Fruit fly (Drosophila melanogaster) whole organism, embryonic: Measurements from ENCODE around the gene CG13965.

ENCODE experiments used
- Abd-B ChIP-seq: fragments of 200-800 bp; sonication (Bioruptor generic); optimal IDR thresholded peaks from 2 replicates; lab custom pipeline; 2018; ENCODE audit warnings: missing biosample characterization, mild to moderate bottlenecking, missing genetic modification characterization, moderate library complexity
- Bdp1 ChIP-seq: fragments of 200-800 bp; sonication (Bioruptor generic); optimal IDR thresholded peaks from 3 replicates; lab custom pipeline; 2016; ENCODE audit warnings: missing biosample characterization, missing genetic modification characterization
- Blimp-1 ChIP-seq: fragments of 200-800 bp; sonication (Bioruptor generic); optimal IDR thresholded peaks from 3 replicates; lab custom pipeline; 2018; ENCODE audit warnings: missing biosample characterization, missing genetic modification characterization, mild to moderate bottlenecking, moderate library complexity, missing genetic modification reagents
- CG1024 ChIP-seq: fragments of 200-800 bp; sonication (Bioruptor generic); IDR thresholded peaks from 2 replicates; pipeline ENCODE4 v1.3.6; 2022; ENCODE audit warnings: missing biosample characterization, missing genetic modification characterization
- CG11723 ChIP-seq: fragments of 200-800 bp; sonication (Bioruptor generic); optimal IDR thresholded peaks from 2 replicates; lab custom pipeline; 2017; ENCODE audit warnings: missing biosample characterization, mild to moderate bottlenecking, missing genetic modification characterization
- CG12659 ChIP-seq: fragments of 200-800 bp; sonication (Bioruptor generic); optimal IDR thresholded peaks from 3 replicates; lab custom pipeline; 2017; ENCODE audit warnings: mild to moderate bottlenecking, missing biosample characterization, missing genetic modification reagents, missing genetic modification characterization
- CG14667 ChIP-seq: fragments of 200-800 bp; sonication (Bioruptor generic); IDR thresholded peaks from 2 replicates; pipeline ENCODE4 v1.3.6; 2022; ENCODE audit warnings: missing biosample characterization, missing genetic modification characterization
- CG15073 ChIP-seq: fragments of 200-800 bp; sonication (Bioruptor generic); optimal IDR thresholded peaks from 2 replicates; lab custom pipeline; 2016; ENCODE audit warnings: missing biosample characterization, missing genetic modification characterization
- CG17328 ChIP-seq: fragments of 200-800 bp; sonication (Bioruptor generic); IDR thresholded peaks from 2 replicates; pipeline ENCODE4 v1.3.6; 2022; ENCODE audit warnings: missing biosample characterization, missing genetic modification characterization
- CG31224 ChIP-seq: fragments of 200-800 bp; sonication (Bioruptor generic); IDR thresholded peaks from 2 replicates; pipeline ENCODE4 v1.3.6; 2022; ENCODE audit warnings: missing biosample characterization, missing genetic modification characterization
- CG3847 ChIP-seq: fragments of 200-800 bp; sonication (Bioruptor generic); IDR thresholded peaks from 2 replicates; pipeline ENCODE4 v1.3.6; 2022; ENCODE audit warnings: missing biosample characterization, missing genetic modification characterization
- CG4707 ChIP-seq: fragments of 200-800 bp; sonication (Bioruptor generic); optimal IDR thresholded peaks from 2 replicates; lab custom pipeline; 2018; ENCODE audit warnings: missing biosample characterization, mild to moderate bottlenecking, missing genetic modification characterization, moderate library complexity
- CG6254 ChIP-seq: fragments of 200-800 bp; sonication (Bioruptor generic); optimal IDR thresholded peaks from 3 replicates; lab custom pipeline; 2017; ENCODE audit warnings: mild to moderate bottlenecking, missing biosample characterization, missing genetic modification reagents, missing genetic modification characterization
- CG6654 ChIP-seq: fragments of 200-800 bp; sonication (Bioruptor generic); optimal IDR thresholded peaks from 2 replicates; lab custom pipeline; 2017; ENCODE audit warnings: missing biosample characterization, mild to moderate bottlenecking, missing genetic modification characterization
- CG7786 ChIP-seq: fragments of 200-800 bp; sonication (Bioruptor generic); optimal IDR thresholded peaks from 2 replicates; lab custom pipeline; 2016; ENCODE audit warnings: missing biosample characterization, missing genetic modification characterization
- CG7839 ChIP-seq: fragments of 200-800 bp; sonication (Bioruptor generic); optimal IDR thresholded peaks from 3 replicates; lab custom pipeline; 2018; ENCODE audit warnings: missing biosample characterization, mild to moderate bottlenecking, missing genetic modification characterization, moderate library complexity
- CG9797 ChIP-seq: fragments of 200-800 bp; sonication (Bioruptor generic); optimal IDR thresholded peaks from 3 replicates; lab custom pipeline; 2018; ENCODE audit warnings: missing biosample characterization, mild to moderate bottlenecking, missing genetic modification characterization
- CHES-1-like ChIP-seq: fragments of 200-800 bp; sonication (Bioruptor generic); optimal IDR thresholded peaks from 2 replicates; lab custom pipeline; 2016; ENCODE audit warnings: missing biosample characterization, missing genetic modification characterization
- Doc3 ChIP-seq: fragments of 200-800 bp; sonication (Bioruptor generic); IDR thresholded peaks from 3 replicates; pipeline ENCODE4 v1.3.6; 2022; ENCODE audit warnings: missing biosample characterization, missing genetic modification characterization; ENCODE audit not compliant: partially characterized antibody
- Dref ChIP-seq: fragments of 200-800 bp; sonication (Bioruptor generic); IDR thresholded peaks from 2 replicates; pipeline ENCODE4 v1.3.6; 2022; ENCODE audit warnings: missing biosample characterization, missing genetic modification characterization
- E2f1 ChIP-seq: fragments of 200-800 bp; sonication (Bioruptor generic); IDR thresholded peaks from 2 replicates; pipeline ENCODE4 v1.3.6; 2022; ENCODE audit warnings: missing biosample characterization, missing genetic modification characterization
- E2f2 ChIP-seq: fragments of 200-800 bp; sonication (Bioruptor generic); IDR thresholded peaks from 2 replicates; pipeline ENCODE4 v1.3.6; 2022; ENCODE audit warnings: missing biosample characterization, missing genetic modification characterization
- Hmr ChIP-seq: fragments of 200-800 bp; sonication (Bioruptor generic); optimal IDR thresholded peaks from 3 replicates; lab custom pipeline; 2017; ENCODE audit warnings: mild to moderate bottlenecking, missing biosample characterization, missing genetic modification reagents, missing genetic modification characterization
- Hmx ChIP-seq: fragments of 200-800 bp; sonication (Bioruptor generic); optimal IDR thresholded peaks from 2 replicates; lab custom pipeline; 2016; ENCODE audit warnings: missing biosample characterization, missing genetic modification characterization
- Hr39 ChIP-seq: fragments of >200 bp; optimal IDR thresholded peaks from 2 replicates; lab custom pipeline; 2017
- Lpt ChIP-seq: fragments of >200 bp; optimal IDR thresholded peaks from 2 replicates; lab custom pipeline; 2018; ENCODE audit warnings: missing biosample characterization, missing genetic modification characterization
- Med ChIP-seq: fragments of 200-800 bp; sonication (Bioruptor generic); peaks from one replicate; lab custom pipeline; 2016; ENCODE audit warnings: missing biosample characterization, missing genetic modification characterization, mild to moderate bottlenecking, inconsistent platforms, moderate library complexity
- Meics ChIP-seq: fragments of 200-800 bp; sonication (Bioruptor generic); optimal IDR thresholded peaks from 2 replicates; lab custom pipeline; 2017; ENCODE audit warnings: missing biosample characterization, mild to moderate bottlenecking, missing genetic modification characterization
- Myb ChIP-seq: fragments of 200-800 bp; sonication (Bioruptor generic); optimal IDR thresholded peaks from 2 replicates; lab custom pipeline; 2016; ENCODE audit warnings: missing biosample characterization, missing genetic modification characterization
- Nf-YA ChIP-seq: fragments of 200-800 bp; sonication (Bioruptor generic); IDR thresholded peaks from 2 replicates; pipeline ENCODE4 v1.3.6; 2022; ENCODE audit warnings: missing biosample characterization, missing genetic modification characterization
- Side ChIP-seq: fragments of 200-800 bp; sonication (Bioruptor generic); optimal IDR thresholded peaks from 2 replicates; lab custom pipeline; 2016; ENCODE audit warnings: missing biosample characterization, missing genetic modification characterization
- ac ChIP-seq: fragments of 200-800 bp; sonication (Bioruptor generic); optimal IDR thresholded peaks from 3 replicates; lab custom pipeline; 2017; ENCODE audit warnings: missing biosample characterization, mild to moderate bottlenecking, missing genetic modification characterization
- ase ChIP-seq: fragments of 200-800 bp; sonication (Bioruptor generic); IDR thresholded peaks from 3 replicates; pipeline ENCODE4 v1.3.6; 2022; ENCODE audit warnings: missing biosample characterization, missing genetic modification characterization
- az2 ChIP-seq: fragments of 200-800 bp; sonication (Bioruptor generic); optimal IDR thresholded peaks from 3 replicates; lab custom pipeline; 2016; ENCODE audit warnings: missing biosample characterization, missing genetic modification characterization
- bab2 ChIP-seq: fragments of 200-800 bp; sonication (Bioruptor generic); optimal IDR thresholded peaks from 2 replicates; lab custom pipeline; 2016; ENCODE audit warnings: missing biosample characterization, missing genetic modification characterization
- chm ChIP-seq: fragments of 200-800 bp; sonication (Bioruptor generic); IDR thresholded peaks from 2 replicates; pipeline ENCODE4 v1.3.6; 2022; ENCODE audit warnings: missing biosample characterization, missing genetic modification characterization
- crp ChIP-seq, 2 experiments: fragments of 200-800 bp; sonication (Bioruptor generic); optimal IDR thresholded peaks; 2 replicates in 1 of 2; 3 replicates in 1 of 2; lab custom pipeline; 2017; ENCODE audit warnings: missing biosample characterization in 2 of 2, missing genetic modification characterization in 2 of 2, mild to moderate bottlenecking in 1 of 2, moderate library complexity in 1 of 2
- danr ChIP-seq: fragments of 200-800 bp; sonication (Bioruptor generic); IDR thresholded peaks from 2 replicates; pipeline ENCODE4 v1.3.6; 2022; ENCODE audit warnings: missing biosample characterization, missing genetic modification characterization
- gsb-n ChIP-seq: fragments of 200-800 bp; sonication (Bioruptor generic); optimal IDR thresholded peaks from 3 replicates; lab custom pipeline; 2018; ENCODE audit warnings: missing biosample characterization, mild to moderate bottlenecking, missing genetic modification characterization
- h ChIP-seq: fragments of >200 bp; optimal IDR thresholded peaks from 2 replicates; lab custom pipeline; 2017
- inv ChIP-seq: fragments of 200-800 bp; sonication (Bioruptor generic); IDR thresholded peaks from 2 replicates; pipeline ENCODE4 v1.3.6; 2022; ENCODE audit warnings: missing biosample characterization, missing genetic modification characterization; ENCODE audit not compliant: partially characterized antibody
- kay ChIP-seq: fragments of 200-800 bp; sonication (Bioruptor generic); optimal IDR thresholded peaks from 2 replicates; lab custom pipeline; 2016; ENCODE audit warnings: missing biosample characterization, missing genetic modification characterization
- klu ChIP-seq: fragments of 200-800 bp; sonication (Bioruptor generic); IDR thresholded peaks from 2 replicates; pipeline ENCODE4 v1.3.6; 2022; ENCODE audit warnings: missing biosample characterization, missing genetic modification characterization
- mam ChIP-seq: fragments of 200-800 bp; sonication (Bioruptor generic); optimal IDR thresholded peaks from 3 replicates; lab custom pipeline; 2016; ENCODE audit warnings: missing biosample characterization, missing genetic modification characterization
- nerfin-2 ChIP-seq: fragments of 200-800 bp; sonication (Bioruptor generic); IDR thresholded peaks from 2 replicates; pipeline ENCODE4 v1.3.6; 2022; ENCODE audit warnings: missing biosample characterization, missing genetic modification characterization; ENCODE audit not compliant: partially characterized antibody
- nom ChIP-seq: fragments of 200-800 bp; sonication (Bioruptor generic); optimal IDR thresholded peaks from 2 replicates; lab custom pipeline; 2017; ENCODE audit warnings: missing biosample characterization, missing genetic modification characterization, mild to moderate bottlenecking, moderate library complexity, missing genetic modification reagents
- ro ChIP-seq: fragments of 200-800 bp; sonication (Bioruptor generic); IDR thresholded peaks from 2 replicates; pipeline ENCODE4 v1.3.6; 2022; ENCODE audit warnings: missing biosample characterization, missing genetic modification characterization
- slp2 ChIP-seq: fragments of 200-800 bp; sonication (Bioruptor generic); optimal IDR thresholded peaks from 2 replicates; lab custom pipeline; 2016; ENCODE audit warnings: missing biosample characterization, missing genetic modification characterization
- stc ChIP-seq: fragments of 200-800 bp; sonication (Bioruptor generic); IDR thresholded peaks from 2 replicates; pipeline ENCODE4 v1.3.6; 2022; ENCODE audit warnings: missing biosample characterization, missing genetic modification characterization
- tgo ChIP-seq: fragments of 200-800 bp; sonication (Bioruptor generic); IDR thresholded peaks from 3 replicates; pipeline ENCODE4 v1.3.6; 2022; ENCODE audit warnings: missing biosample characterization, missing genetic modification characterization
- tna ChIP-seq: fragments of 200-800 bp; sonication (Bioruptor generic); IDR thresholded peaks from 2 replicates; pipeline ENCODE4 v1.3.6; 2022; ENCODE audit warnings: missing biosample characterization, missing genetic modification characterization; ENCODE audit not compliant: partially characterized antibody
- ttk ChIP-seq: fragments of 200-800 bp; sonication (Bioruptor generic); IDR thresholded peaks from 2 replicates; pipeline ENCODE4 v2.1.2; 2022; ENCODE audit warnings: missing biosample characterization, missing genetic modification characterization

Gene CG13965

DNA sequence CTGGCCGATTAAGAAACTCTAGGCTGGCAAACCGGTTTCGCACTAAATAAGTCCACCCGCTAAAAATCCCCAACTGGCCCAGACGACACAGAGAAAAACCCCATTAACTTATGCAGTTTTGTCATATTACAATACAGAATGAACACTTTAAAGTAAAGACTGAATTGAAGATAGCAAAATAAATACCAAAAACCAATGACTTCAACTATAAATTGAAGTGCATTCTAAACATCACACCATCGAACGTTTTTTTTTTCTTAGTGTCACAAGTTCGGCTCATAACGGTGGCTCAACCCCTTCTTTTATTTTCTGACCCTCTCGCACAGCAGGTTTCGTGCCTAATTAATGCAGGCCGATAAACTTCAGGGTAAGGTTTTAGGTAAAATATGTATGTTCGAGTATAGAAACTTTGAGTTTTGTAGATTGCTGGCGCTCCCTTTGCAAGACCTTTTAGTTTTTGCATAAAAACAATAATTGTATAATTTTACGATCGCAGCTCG, 20.8 kb downstream of the CG13965 start (continued):
- TF ChIP-seq az2 (GFP tag; lab: Kevin White, UChicago) (peak; percentile 85), klu (GFP tag; lab: Robert Waterston, UW) (peak; percentile 97), CG7839 (tag; lab: Kevin White, UChicago) (peak; percentile 76), Doc3 (GFP tag; lab: Robert Waterston, UW) (no peak), Bdp1 (GFP tag; lab: Kevin White, UChicago) (peak; percentile 70), Nf-YA (GFP tag; lab: Robert Waterston, UW) (peak; percentile 83), tgo (GFP tag; lab: Robert Waterston, UW) (peak; percentile 94), Myb (GFP tag; lab: Kevin White, UChicago) (peak; percentile 76), CG15073 (GFP tag; lab: Kevin White, UChicago) (peak; percentile 24), CG11723 (GFP tag; lab: Kevin White, UChicago) (peak; percentile 66), nom (GFP tag; lab: Kevin White, UChicago) (peak; percentile 76), E2f2 (peak; percentile 70), nerfin-2 (no peak), Abd-B (GFP tag; lab: Kevin White, UChicago) (peak; percentile 32), CHES-1-like (peak; percentile 90), tna (GFP tag; lab: Robert Waterston, UW) (no peak), gsb-n (tag; lab: Kevin White, UChicago) (peak; percentile 69), CG7786 (GFP tag; lab: Kevin White, UChicago) (peak; percentile 89), ac (GFP tag; lab: Kevin White, UChicago) (no peak), Blimp-1 (GFP tag; lab: Kevin White, UChicago) (peak; percentile 82), slp2 (GFP tag; lab: Kevin White, UChicago) (peak; percentile 84), CG14667 (GFP tag; lab: Robert Waterston, UW) (peak; percentile 86), CG1024 (GFP tag; lab: Robert Waterston, UW) (peak; percentile 54), Side (GFP tag; lab: Kevin White, UChicago) (peak; percentile 91), Hmx (GFP tag; lab: Kevin White, UChicago) (peak; percentile 35), kay (GFP tag; lab: Kevin White, UChicago) (peak; percentile 68), Hmr (GFP tag; lab: Kevin White, UChicago) (peak; percentile 85), mam (peak; percentile 88), Hr39 (lab: Kevin White, UChicago) (no peak), Meics (peak; percentile 86), CG4707 (GFP tag; lab: Kevin White, UChicago) (peak; percentile 36), bab2 (GFP tag; lab: Kevin White, UChicago) (peak; percentile 89), Lpt (no peak), h (lab: Kevin White, UChicago) (no peak), CG31224 (peak; percentile 88), CG3847 (GFP tag; lab: Robert Waterston, UW) (peak; percentile 92), CG17328 (peak; percentile 89), stc (GFP tag; lab: Robert Waterston, UW) (peak; percentile 90), Med (GFP tag; lab: Kevin White, UChicago) (peak; percentile 85), CG9797 (GFP tag; lab: Kevin White, UChicago) (no peak), CG6654 (GFP tag; lab: Kevin White, UChicago) (peak; percentile 38), inv (GFP tag; lab: Robert Waterston, UW) (no peak), E2f1 (peak; percentile 92), ase (peak; percentile 84), ttk (GFP tag; lab: Robert Waterston, UW) (peak; percentile 52), crp (GFP tag; optimal IDR thresholded peaks at IDR 0.05; lab: Kevin White, UChicago) (peak in 1 of 2 experiments; percentile 33), CG12659 (GFP tag; lab: Kevin White, UChicago) (peak; percentile 85), CG6254 (peak; percentile 60), danr (GFP tag; lab: Robert Waterston, UW) (peak; percentile 76), ro (peak; percentile 44; the same call in 1 of the 2 replicates), chm (peak; percentile 82), Dref (no peak)
